Worm (Caenorhabditis elegans) whole organism, mixed stage, embryonic: Measurements from ENCODE around the gene smim-14.
"Not testable (repeated sequence)": the region's sequence is repeated elsewhere in the genome, so short reads cannot be mapped to it uniquely, and the experiment has no call there.

ENCODE experiments used
- M03D4.4 ChIP-seq: sonication (generic microtip); optimal IDR thresholded peaks from 2 replicates; lab custom pipeline; 2017; ENCODE audit warnings: mild to moderate bottlenecking, missing genetic modification characterization, missing compliant biosample characterization
- bed-3 ChIP-seq: fragments of 200-800 bp; sonication (Bioruptor generic); optimal IDR thresholded peaks from 3 replicates; lab custom pipeline; 2018; ENCODE audit warnings: mild to moderate bottlenecking, missing genetic modification characterization, moderate library complexity, missing compliant biosample characterization
- blmp-1 ChIP-seq: fragments of 150-350 bp; optimal IDR thresholded peaks from 2 replicates; lab custom pipeline; 2014; ENCODE audit warnings: missing biosample characterization, missing genetic modification characterization
- ceh-39 ChIP-seq: fragments of 150-350 bp; optimal IDR thresholded peaks from 2 replicates; lab custom pipeline; 2014; ENCODE audit warnings: missing biosample characterization, missing genetic modification characterization
- ceh-43 ChIP-seq: fragments of 200-800 bp; sonication (Bioruptor generic); optimal IDR thresholded peaks from 2 replicates; lab custom pipeline; 2018; ENCODE audit warnings: mild to moderate bottlenecking, missing genetic modification characterization, moderate library complexity, missing compliant biosample characterization
- ceh-83 ChIP-seq: fragments of 200-800 bp; sonication (Bioruptor generic); optimal IDR thresholded peaks from 2 replicates; lab custom pipeline; 2018; ENCODE audit warnings: mild to moderate bottlenecking, missing genetic modification characterization, missing compliant biosample characterization
- ces-1 ChIP-seq: fragments of 150-350 bp; optimal IDR thresholded peaks from 2 replicates; lab custom pipeline; 2014; ENCODE audit warnings: missing biosample characterization, missing genetic modification reagents, missing genetic modification characterization
- cnd-1 ChIP-seq: fragments of 200-800 bp; sonication (Bioruptor generic); optimal IDR thresholded peaks from 2 replicates; lab custom pipeline; 2018; ENCODE audit warnings: mild to moderate bottlenecking, missing genetic modification characterization, missing compliant biosample characterization
- drap-1 ChIP-seq: fragments of 200-800 bp; sonication (Bioruptor generic); optimal IDR thresholded peaks from 3 replicates; lab custom pipeline; 2018; ENCODE audit warnings: mild to moderate bottlenecking, missing genetic modification characterization, missing compliant biosample characterization
- elt-1 ChIP-seq: sonication (generic microtip); optimal IDR thresholded peaks from 2 replicates; lab custom pipeline; 2017; ENCODE audit warnings: missing genetic modification characterization, mild to moderate bottlenecking, missing compliant biosample characterization, antibody characterized with exemption, moderate library complexity, borderline replicate concordance; ENCODE audit not compliant: insufficient read depth
- elt-3 ChIP-seq: fragments of 150-350 bp; optimal IDR thresholded peaks from 2 replicates; lab custom pipeline; 2014; ENCODE audit warnings: missing biosample characterization, missing genetic modification characterization
- flh-1 ChIP-seq: fragments of 200-800 bp; sonication (Bioruptor generic); optimal IDR thresholded peaks from 2 replicates; lab custom pipeline; 2018; ENCODE audit warnings: mild to moderate bottlenecking, missing genetic modification characterization, moderate library complexity, missing compliant biosample characterization
- ham-2 ChIP-seq: fragments of 200-800 bp; sonication (Bioruptor generic); optimal IDR thresholded peaks from 2 replicates; lab custom pipeline; 2018; ENCODE audit warnings: mild to moderate bottlenecking, missing genetic modification characterization, missing compliant biosample characterization
- hlh-1 ChIP-seq: fragments of 150-350 bp; optimal IDR thresholded peaks from 2 replicates; lab custom pipeline; 2014; ENCODE audit warnings: missing biosample characterization, missing genetic modification reagents, missing genetic modification characterization
- lin-13 ChIP-seq: fragments of 150-350 bp; optimal IDR thresholded peaks from 2 replicates; lab custom pipeline; 2014; ENCODE audit warnings: missing biosample characterization, missing genetic modification characterization
- lin-32 ChIP-seq: fragments of 200-800 bp; sonication (Bioruptor generic); optimal IDR thresholded peaks from 2 replicates; lab custom pipeline; 2018; ENCODE audit warnings: mild to moderate bottlenecking, missing genetic modification characterization, missing compliant biosample characterization
- lsy-2 ChIP-seq: fragments of 150-350 bp; optimal IDR thresholded peaks from 2 replicates; lab custom pipeline; 2014; ENCODE audit warnings: missing biosample characterization, missing genetic modification characterization
- mab-5 ChIP-seq: fragments of 150-350 bp; optimal IDR thresholded peaks from 2 replicates; lab custom pipeline; 2014; ENCODE audit warnings: missing biosample characterization, missing genetic modification characterization
- mep-1 ChIP-seq: fragments of 150-350 bp; optimal IDR thresholded peaks from 2 replicates; lab custom pipeline; 2017; ENCODE audit warnings: missing biosample characterization, missing genetic modification reagents, missing genetic modification characterization, inconsistent platforms
- mls-2 ChIP-seq: sonication (generic microtip); optimal IDR thresholded peaks from 2 replicates; lab custom pipeline; 2016; ENCODE audit warnings: mild to moderate bottlenecking, missing genetic modification characterization, moderate library complexity, missing compliant biosample characterization
- nhr-12 ChIP-seq: fragments of 150-350 bp; optimal IDR thresholded peaks from 2 replicates; lab custom pipeline; 2014; ENCODE audit warnings: missing biosample characterization, missing genetic modification characterization
- nhr-2 ChIP-seq: fragments of 150-350 bp; optimal IDR thresholded peaks from 2 replicates; lab custom pipeline; 2014; ENCODE audit warnings: missing biosample characterization, missing genetic modification characterization
- nhr-237 ChIP-seq: fragments of 150-350 bp; optimal IDR thresholded peaks from 2 replicates; lab custom pipeline; 2014; ENCODE audit warnings: missing biosample characterization, missing genetic modification characterization
- nhr-28 ChIP-seq: fragments of 150-350 bp; optimal IDR thresholded peaks from 2 replicates; lab custom pipeline; 2014; ENCODE audit warnings: missing biosample characterization, missing genetic modification characterization
- nhr-76 ChIP-seq: sonication (generic microtip); optimal IDR thresholded peaks from 2 replicates; lab custom pipeline; 2017; ENCODE audit warnings: missing biosample characterization, missing genetic modification characterization
- pha-4 ChIP-seq: fragments of 150-350 bp; optimal IDR thresholded peaks from 2 replicates; lab custom pipeline; 2018; ENCODE audit warnings: missing biosample characterization, missing genetic modification reagents, missing genetic modification characterization
- sem-2 ChIP-seq: fragments of 200-800 bp; sonication (Bioruptor generic); optimal IDR thresholded peaks from 2 replicates; lab custom pipeline; 2018; ENCODE audit warnings: mild to moderate bottlenecking, missing genetic modification characterization, missing compliant biosample characterization
- snpc-4 ChIP-seq: fragments of 150-350 bp; optimal IDR thresholded peaks from 2 replicates; lab custom pipeline; 2014; ENCODE audit warnings: missing biosample characterization, missing genetic modification characterization
- sptf-1 ChIP-seq: sonication (generic microtip); optimal IDR thresholded peaks from 2 replicates; lab custom pipeline; 2017; ENCODE audit warnings: mild to moderate bottlenecking, missing genetic modification characterization, moderate library complexity, missing compliant biosample characterization
- tbx-8 ChIP-seq: fragments of 200-800 bp; sonication (Bioruptor generic); optimal IDR thresholded peaks from 2 replicates; lab custom pipeline; 2018; ENCODE audit warnings: mild to moderate bottlenecking, missing genetic modification characterization, moderate library complexity, missing compliant biosample characterization
- unc-120 ChIP-seq: sonication (generic microtip); optimal IDR thresholded peaks from 2 replicates; lab custom pipeline; 2017; ENCODE audit warnings: missing genetic modification characterization, missing compliant biosample characterization; ENCODE audit not compliant: poor library complexity, severe bottlenecking
- unc-39 ChIP-seq: fragments of 150-350 bp; optimal IDR thresholded peaks from 2 replicates; lab custom pipeline; 2014; ENCODE audit warnings: missing biosample characterization, missing genetic modification characterization
- unc-62 ChIP-seq: fragments of 150-350 bp; optimal IDR thresholded peaks from 2 replicates; lab custom pipeline; 2014; ENCODE audit warnings: missing biosample characterization, missing genetic modification reagents, missing genetic modification characterization
- zip-8 ChIP-seq: fragments of 150-350 bp; optimal IDR thresholded peaks from 2 replicates; lab custom pipeline; 2014; ENCODE audit warnings: missing biosample characterization, missing genetic modification characterization
- ztf-11 ChIP-seq: fragments of 150-350 bp; optimal IDR thresholded peaks from 2 replicates; lab custom pipeline; 2014; ENCODE audit warnings: missing biosample characterization, missing genetic modification characterization

The smim-14 gene

ce11 chrIII:3456226-3456625, 13.3 kb downstream of the smim-14 start:
- TF ChIP-seq unc-120 (peak; percentile 30), blmp-1 (tag; lab: Kevin White, UChicago) (no peak), unc-62 (GFP tag; lab: Kevin White, UChicago) (no peak), zip-8 (tag; lab: Kevin White, UChicago) (no peak), flh-1 (GFP tag; lab: Kevin White, UChicago) (no peak), lin-13 (peak; percentile 92), cnd-1 (tag; lab: Kevin White, UChicago) (peak; percentile 6), tbx-8 (GFP tag; lab: Kevin White, UChicago) (peak; percentile 68), nhr-76 (tag; lab: Kevin White, UChicago) (no peak), nhr-237 (peak; percentile 97), ceh-39 (tag; lab: Kevin White, UChicago) (peak; percentile 90), snpc-4 (tag; lab: Kevin White, UChicago) (no peak), elt-1 (tag; lab: Kevin White, UChicago) (no peak), ceh-43 (GFP tag; lab: Kevin White, UChicago) (no peak), nhr-12 (tag; lab: Kevin White, UChicago) (no peak), ces-1 (GFP tag; lab: Kevin White, UChicago) (peak; percentile 88), elt-3 (tag; lab: Kevin White, UChicago) (peak; percentile 57), mab-5 (tag; lab: Kevin White, UChicago) (no peak), mep-1 (tag; lab: Kevin White, UChicago) (peak; percentile 98), nhr-28 (tag; lab: Kevin White, UChicago) (no peak), ztf-11 (tag; lab: Kevin White, UChicago) (peak; percentile 55), pha-4 (tag; lab: Kevin White, UChicago) (peak; percentile 65), lin-32 (GFP tag; lab: Kevin White, UChicago) (no peak), bed-3 (no peak), mls-2 (tag; lab: Kevin White, UChicago) (no peak), ceh-83 (GFP tag; lab: Kevin White, UChicago) (no peak), drap-1 (GFP tag; lab: Kevin White, UChicago) (peak; percentile 57), sem-2 (GFP tag; lab: Kevin White, UChicago) (no peak), hlh-1 (tag; lab: Kevin White, UChicago) (peak; percentile 37), unc-39 (tag; lab: Kevin White, UChicago) (no peak), lsy-2 (tag; lab: Kevin White, UChicago) (peak; percentile 98), ham-2 (no peak), nhr-2 (tag; lab: Kevin White, UChicago) (peak; percentile 42), M03D4.4 (tag; lab: Kevin White, UChicago) (no peak), sptf-1 (tag; lab: Kevin White, UChicago) (peak; percentile 75)

ce11 chrIII:3454045-3454444, 15.5 kb downstream of the smim-14 start, which contains the start of gene C34C12.1:
TSS of gene C34C12.1 (plus strand) at chrIII:3454345.
- TF ChIP-seq flh-1 (GFP tag; lab: Kevin White, UChicago); bed-3; sem-2 (GFP tag; lab: Kevin White, UChicago): not testable (repeated sequence)

- not testable (repeated sequence) for TF ChIP-seq mep-1 (tag; lab: Kevin White, UChicago); zip-8 (tag; lab: Kevin White, UChicago); unc-120
Observed at ce11 chrIII:3453486-3453885, 16.1 kb downstream of the smim-14 start, which contains the start of gene C34C12.2. TSS of gene C34C12.2 (plus strand) at chrIII:3453786.

- TF ChIP-seq drap-1 (GFP tag; lab: Kevin White, UChicago), result no peak
- no peak for TF ChIP-seq elt-1 (tag; lab: Kevin White, UChicago)
- TF ChIP-seq snpc-4 (tag; lab: Kevin White, UChicago), result no peak
- no peak for TF ChIP-seq sptf-1 (tag; lab: Kevin White, UChicago)
- TF ChIP-seq ceh-39 (tag; lab: Kevin White, UChicago), result no peak
Observed at ce11 chrIII:3452563-3453210, 16.9 kb downstream of the smim-14 start, which contains the start of the genes K01A11.3 and C34C12.12. TSS of gene K01A11.3 (minus strand) at chrIII:3452613. TSS of gene C34C12.12 (plus strand) at chrIII:3453194.
